Worm (Caenorhabditis elegans): ENCODE results near the gene Y116A8C.30.

- TF ChIP-seq ceh-27 (GFP tag; optimal IDR thresholded peaks at IDR 0.05) (no peak), F57A8.1 (GFP tag; optimal IDR thresholded peaks at IDR 0.05) (no peak), snpc-4 (GFP tag; optimal IDR thresholded peaks at IDR 0.05) (no peak), snpc-4 (tag; optimal IDR thresholded peaks at IDR 0.05) (peak in 1 of 4 experiments; percentile 15)
Measured at ce11 chrIV:17078649-17079048, 24.9 kb downstream of the Y116A8C.30 start, which contains the start of gene Y116A8C.25.
